Fruit fly (Drosophila melanogaster): Measurements from ENCODE around the gene CG1737.

CG1737 gene

dm6 chrX:11338047-11338747, 12.2 kb upstream of the CG1737 start (continued):
- TF ChIP-seq Nf-YB (GFP tag; optimal IDR thresholded peaks at IDR 0.05) = no peak
- no peak for TF ChIP-seq pfk (GFP tag; optimal IDR thresholded peaks at IDR 0.05)
- TF ChIP-seq az2 (GFP tag; optimal IDR thresholded peaks at IDR 0.05) = peak; percentile 69
- no peak for TF ChIP-seq CG11696 (GFP tag; IDR thresholded peaks at IDR 0.05)
- TF ChIP-seq C15 (GFP tag; IDR thresholded peaks at IDR 0.05) = no peak
- TF ChIP-seq CG10366 (GFP tag; IDR thresholded peaks at IDR 0.05) = no peak; the same call in 1 of the 2 replicates
- TF ChIP-seq odd (GFP tag; optimal IDR thresholded peaks at IDR 0.05) = no peak
- no peak for TF ChIP-seq br (optimal IDR thresholded peaks at IDR 0.05)
- peak; percentile 23; the same call in 1 of the 2 replicates for TF ChIP-seq CG4360 (GFP tag; IDR thresholded peaks at IDR 0.05)
- peak; percentile 71 for TF ChIP-seq Kr (GFP tag; optimal IDR thresholded peaks at IDR 0.05)
- peak; percentile 39 for TF ChIP-seq kni (GFP tag; optimal IDR thresholded peaks at IDR 0.05)
- no peak for TF ChIP-seq CG11723 (GFP tag; optimal IDR thresholded peaks at IDR 0.05)
- no peak for TF ChIP-seq unc-4 (GFP tag; IDR thresholded peaks at IDR 0.05; ENCODE audit: partially characterized antibody)
- no peak for TF ChIP-seq sens-2 (GFP tag; IDR thresholded peaks at IDR 0.05)
- TF ChIP-seq Mes4 (GFP tag; optimal IDR thresholded peaks at IDR 0.05) = peak; percentile 70
- no peak for TF ChIP-seq CG2678 (tag; optimal IDR thresholded peaks at IDR 0.05)
- peak; percentile 70 for TF ChIP-seq Fer1 (GFP tag; optimal IDR thresholded peaks at IDR 0.05)
- TF ChIP-seq Lhr (GFP tag; optimal IDR thresholded peaks at IDR 0.05) = no peak
- TF ChIP-seq CG9215 (GFP tag; IDR thresholded peaks at IDR 0.05) = peak; percentile 29; the same call in 1 of the 2 replicates
- peak; percentile 65 for TF ChIP-seq chn (GFP tag; optimal IDR thresholded peaks at IDR 0.05)
- no peak for TF ChIP-seq dimm (GFP tag; IDR thresholded peaks at IDR 0.05)
- peak; percentile 66 for TF ChIP-seq pnt (GFP tag; optimal IDR thresholded peaks at IDR 0.05)
- no peak for TF ChIP-seq CG2129 (GFP tag; IDR thresholded peaks at IDR 0.05; ENCODE audit: partially characterized antibody)
- TF ChIP-seq corto (GFP tag; optimal IDR thresholded peaks at IDR 0.05) = no peak
- peak; percentile 23 for TF ChIP-seq CG12744 (GFP tag; optimal IDR thresholded peaks at IDR 0.05)
- no peak for TF ChIP-seq grn (GFP tag; optimal IDR thresholded peaks at IDR 0.05)
- no peak for TF ChIP-seq eve (GFP tag; optimal IDR thresholded peaks at IDR 0.05)
- peak; percentile 63 for TF ChIP-seq CG2120 (GFP tag; optimal IDR thresholded peaks at IDR 0.05)
- peak; percentile 26 for TF ChIP-seq Fer2 (tag; optimal IDR thresholded peaks at IDR 0.05)
- no peak for TF ChIP-seq tll (GFP tag; optimal IDR thresholded peaks at IDR 0.05)
- TF ChIP-seq HmgD (GFP tag; optimal IDR thresholded peaks at IDR 0.05) = no peak
- no peak for TF ChIP-seq sqz (GFP tag; optimal IDR thresholded peaks at IDR 0.05)
- peak; percentile 61 for TF ChIP-seq Xrp1 (GFP tag; IDR thresholded peaks at IDR 0.05)
- peak; percentile 63 for TF ChIP-seq E2f1 (GFP tag; IDR thresholded peaks at IDR 0.05)
- TF ChIP-seq gro (GFP tag; optimal IDR thresholded peaks at IDR 0.05) = peak; percentile 32
- peak; percentile 73 for TF ChIP-seq seq (GFP tag; IDR thresholded peaks at IDR 0.05)
- TF ChIP-seq cad (GFP tag; optimal IDR thresholded peaks at IDR 0.05) = no peak
- TF ChIP-seq CG10147 (GFP tag; optimal IDR thresholded peaks at IDR 0.05) = peak; percentile 62
- TF ChIP-seq CG8924 (tag; optimal IDR thresholded peaks at IDR 0.05) = peak; percentile 69
- TF ChIP-seq fu2 (GFP tag; optimal IDR thresholded peaks at IDR 0.05) = peak; percentile 63
- TF ChIP-seq NfI (GFP tag; optimal IDR thresholded peaks at IDR 0.05) = peak; percentile 66
- TF ChIP-seq ro (GFP tag; IDR thresholded peaks at IDR 0.05) = no peak
- TF ChIP-seq CG4424 (GFP tag; optimal IDR thresholded peaks at IDR 0.05) = peak; percentile 73
- TF ChIP-seq CG6175 (GFP tag; IDR thresholded peaks at IDR 0.05) = no peak
- 0 out of 3 replicates have a peak, but pooled peaks have one; percentile 22 for TF ChIP-seq gce (GFP tag; IDR thresholded peaks at IDR 0.05)
- no peak for TF ChIP-seq ac (GFP tag; optimal IDR thresholded peaks at IDR 0.05)
- TF ChIP-seq Doc3 (GFP tag; IDR thresholded peaks at IDR 0.05; ENCODE audit: partially characterized antibody) = no peak
- no peak for TF ChIP-seq CG3838 (GFP tag; optimal IDR thresholded peaks at IDR 0.05)
- TF ChIP-seq CG18619 (GFP tag; optimal IDR thresholded peaks at IDR 0.05) = peak; percentile 69
- peak; percentile 47 for TF ChIP-seq CG33213 (GFP tag; optimal IDR thresholded peaks at IDR 0.05)
- TF ChIP-seq Tbp (GFP tag; optimal IDR thresholded peaks at IDR 0.05) = no peak
